Worm (Caenorhabditis elegans) whole organism, mixed stage, embryonic: ENCODE data around the gene clec-255.

Experiments used
- ceh-83 ChIP-seq: fragments of 200-800 bp; sonication (Bioruptor generic); optimal IDR thresholded peaks from 2 replicates; lab custom pipeline; 2018; ENCODE audit warnings: mild to moderate bottlenecking, missing genetic modification characterization, missing compliant biosample characterization
- elt-1 ChIP-seq: sonication (generic microtip); optimal IDR thresholded peaks from 2 replicates; lab custom pipeline; 2017; ENCODE audit warnings: missing genetic modification characterization, mild to moderate bottlenecking, missing compliant biosample characterization, antibody characterized with exemption, moderate library complexity, borderline replicate concordance; ENCODE audit not compliant: insufficient read depth
- mab-5 ChIP-seq: fragments of 150-350 bp; optimal IDR thresholded peaks from 2 replicates; lab custom pipeline; 2014; ENCODE audit warnings: missing biosample characterization, missing genetic modification characterization
- pha-4 ChIP-seq: fragments of 150-350 bp; optimal IDR thresholded peaks from 2 replicates; lab custom pipeline; 2018; ENCODE audit warnings: missing biosample characterization, missing genetic modification reagents, missing genetic modification characterization

ce11 chrV:18753036-18753435 lies 17.5 kb downstream of the clec-255 start, which contains the start of gene F11D11.6:
- TF ChIP-seq pha-4 (no peak), mab-5 (tag; lab: Kevin White, UChicago) (no peak), elt-1 (no peak), ceh-83 (GFP tag; lab: Kevin White, UChicago) (no peak)
